Fruit fly (Drosophila melanogaster) whole organism, prepupa: ENCODE results near the gene CG9967.

Experiments
- Blimp-1 ChIP-seq: fragments of 200-800 bp; sonication (Bioruptor generic); optimal IDR thresholded peaks from 3 replicates; lab custom pipeline; 2017; ENCODE audit warnings: missing biosample characterization, missing genetic modification characterization, mild to moderate bottlenecking, moderate library complexity, missing genetic modification reagents
- CG1621 ChIP-seq: fragments of 200-800 bp; sonication (Bioruptor generic); optimal IDR thresholded peaks from 3 replicates; lab custom pipeline; 2018; ENCODE audit warnings: missing biosample characterization, mild to moderate bottlenecking, missing genetic modification characterization
- CG16779 ChIP-seq: fragments of 200-800 bp; sonication (Bioruptor generic); optimal IDR thresholded peaks from 3 replicates; lab custom pipeline; 2017; ENCODE audit warnings: missing biosample characterization, mild to moderate bottlenecking, missing genetic modification characterization
- CG32006 ChIP-seq: fragments of 200-800 bp; sonication (Bioruptor generic); optimal IDR thresholded peaks from 3 replicates; lab custom pipeline; 2017; ENCODE audit warnings: missing biosample characterization, mild to moderate bottlenecking, missing genetic modification characterization
- Sox15 ChIP-seq: fragments of 200-800 bp; sonication (Bioruptor generic); optimal IDR thresholded peaks from 3 replicates; lab custom pipeline; 2016; ENCODE audit warnings: missing biosample characterization, missing genetic modification characterization
- dsx ChIP-seq: fragments of 200-800 bp; optimal IDR thresholded peaks from 3 replicates; lab custom pipeline; 2019; ENCODE audit warnings: missing biosample characterization, mild to moderate bottlenecking, missing genetic modification characterization, moderate library complexity; ENCODE audit not compliant: poor library complexity, severe bottlenecking
- eg ChIP-seq: fragments of 200-800 bp; sonication (Bioruptor generic); IDR thresholded peaks from 3 replicates; pipeline ENCODE4 v1.3.6; 2022; ENCODE audit warnings: missing biosample characterization, missing genetic modification characterization
- salr ChIP-seq, 2 experiments: fragments of 200-800 bp; sonication (Bioruptor generic); optimal IDR thresholded peaks; 3 replicates each; lab custom pipeline; 2016 to 2018; ENCODE audit warnings: missing biosample characterization in 2 of 2, missing genetic modification characterization in 2 of 2, mild to moderate bottlenecking in 1 of 2
- ss ChIP-seq, 2 experiments: fragments of 200-800 bp; sonication (Bioruptor generic); optimal IDR thresholded peaks; 2 replicates in 1 of 2; 3 replicates in 1 of 2; lab custom pipeline; 2017 to 2018; ENCODE audit warnings: mild to moderate bottlenecking in 2 of 2, missing biosample characterization in 2 of 2, missing genetic modification characterization in 2 of 2, moderate library complexity in 1 of 2
- svp ChIP-seq: fragments of 200-800 bp; sonication (Bioruptor generic); peaks from one replicate; lab custom pipeline; 2016; ENCODE audit warnings: missing biosample characterization, missing genetic modification characterization

- no peak for TF ChIP-seq dsx (GFP tag; lab: Kevin White, UChicago)
- no peak for TF ChIP-seq eg (GFP tag; lab: Robert Waterston, UW)
- TF ChIP-seq CG32006 (GFP tag; lab: Kevin White, UChicago), result no peak
- no peak for TF ChIP-seq Sox15 (GFP tag; lab: Kevin White, UChicago)
- TF ChIP-seq CG16779 (tag; lab: Kevin White, UChicago), result no peak
- no peak for TF ChIP-seq svp (GFP tag; lab: Kevin White, UChicago)
- no peak for TF ChIP-seq CG1621 (tag; lab: Kevin White, UChicago)
- TF ChIP-seq ss (GFP tag; optimal IDR thresholded peaks at IDR 0.05; lab: Kevin White, UChicago), result no peak
- no peak for TF ChIP-seq Blimp-1 (GFP tag; lab: Kevin White, UChicago)
- TF ChIP-seq salr (GFP tag; optimal IDR thresholded peaks at IDR 0.05; lab: Kevin White, UChicago), result no peak
Observed at dm6 chr2L:2382971-2383370, 25.8 kb upstream of the CG9967 start, which contains the start of gene PIG-Wa.
